Worm (Caenorhabditis elegans): ENCODE data around the gene F18A1.7.

- TF ChIP-seq hmbx-1 (tag; optimal IDR thresholded peaks at IDR 0.05) (no peak), B0310.2 (tag; optimal IDR thresholded peaks at IDR 0.05) (no peak), ama-1 (optimal IDR thresholded peaks at IDR 0.05) (no peak)
Observed at ce11 chrII:7681898-7682297, 18.3 kb upstream of the F18A1.7 start, which contains the start of gene lin-26.
